Worm (Caenorhabditis elegans) whole organism, L4 larva: Measurements from ENCODE around the gene T26H5.14.

ENCODE experiments used
- F44E2.7 ChIP-seq: fragments of 200-800 bp; sonication (Bioruptor generic); IDR thresholded peaks from 2 replicates; pipeline ENCODE4 v2.1.2; 2022; ENCODE audit warnings: missing genetic modification characterization, missing compliant biosample characterization
- F49E8.2 ChIP-seq: sonication (generic microtip); optimal IDR thresholded peaks from 2 replicates; lab custom pipeline; 2016; ENCODE audit warnings: missing compliant biosample characterization, mild to moderate bottlenecking, missing genetic modification characterization, borderline replicate concordance
- Y48G9A.11 ChIP-seq: fragments of 200-800 bp; sonication (Bioruptor generic); IDR thresholded peaks from 2 replicates; pipeline ENCODE4 v1.3.6; 2022; ENCODE audit warnings: missing genetic modification reagents, missing genetic modification characterization, missing compliant biosample characterization
- Y5F2A.4 ChIP-seq: fragments of 200-800 bp; sonication (Bioruptor generic); optimal IDR thresholded peaks from 2 replicates; lab custom pipeline; 2018; ENCODE audit warnings: mild to moderate bottlenecking, missing genetic modification characterization, missing compliant biosample characterization
- ZK337.2 ChIP-seq: fragments of 200-800 bp; sonication (Bioruptor generic); IDR thresholded peaks from 2 replicates; pipeline ENCODE4 v1.3.6; 2022; ENCODE audit warnings: missing genetic modification reagents, missing genetic modification characterization, missing compliant biosample characterization
- ceh-20 ChIP-seq: fragments of 200-800 bp; sonication (Bioruptor generic); IDR thresholded peaks from 2 replicates; pipeline ENCODE4 v1.3.6; 2022; ENCODE audit warnings: missing genetic modification reagents, missing genetic modification characterization, missing compliant biosample characterization
- ceh-28 ChIP-seq: fragments of 150-350 bp; optimal IDR thresholded peaks from 2 replicates; lab custom pipeline; 2014; ENCODE audit warnings: missing biosample characterization, missing genetic modification reagents, missing genetic modification characterization
- cey-2 ChIP-seq: sonication (generic microtip); optimal IDR thresholded peaks from 3 replicates; lab custom pipeline; 2017; ENCODE audit warnings: missing genetic modification characterization, mild to moderate bottlenecking, missing compliant biosample characterization, antibody characterized with exemption, borderline replicate concordance; ENCODE audit not compliant: insufficient read depth
- daf-12 ChIP-seq: fragments of 150-350 bp; optimal IDR thresholded peaks from 2 replicates; lab custom pipeline; 2014; ENCODE audit warnings: missing biosample characterization, missing genetic modification reagents, missing genetic modification characterization
- daf-16 ChIP-seq, 3 experiments: sonication (generic microtip); optimal IDR thresholded peaks; 2 replicates each; lab custom pipeline; 2016 to 2017; ENCODE audit warnings: missing genetic modification characterization in 3 of 3, missing genetic modification reagents in 3 of 3, mild to moderate bottlenecking in 2 of 3, missing compliant biosample characterization in 2 of 3, missing biosample characterization in 1 of 3, moderate library complexity in 1 of 3
- dmd-9 ChIP-seq: fragments of 200-800 bp; sonication (Bioruptor generic); IDR thresholded peaks from 2 replicates; pipeline ENCODE4 v1.3.6; 2022; ENCODE audit warnings: missing genetic modification reagents, missing genetic modification characterization, missing compliant biosample characterization
- dpl-1 ChIP-seq: fragments of 150-350 bp; optimal IDR thresholded peaks from 2 replicates; lab custom pipeline; 2014; ENCODE audit warnings: missing biosample characterization, missing genetic modification reagents, missing genetic modification characterization
- fos-1 ChIP-seq: fragments of 150-350 bp; optimal IDR thresholded peaks from 2 replicates; lab custom pipeline; 2014; ENCODE audit warnings: missing biosample characterization, missing genetic modification characterization
- hlh-30 ChIP-seq: sonication (generic microtip); optimal IDR thresholded peaks from 2 replicates; lab custom pipeline; 2017; ENCODE audit warnings: antibody characterized with exemption, mild to moderate bottlenecking, missing genetic modification characterization, missing compliant biosample characterization; ENCODE audit not compliant: insufficient read depth
- hmg-1.1 ChIP-seq: fragments of 200-800 bp; sonication (Bioruptor generic); IDR thresholded peaks from 2 replicates; pipeline ENCODE4 v1.3.6; 2022; ENCODE audit warnings: missing genetic modification reagents, missing genetic modification characterization, missing compliant biosample characterization
- lin-29 ChIP-seq: fragments of 200-800 bp; sonication (Bioruptor generic); IDR thresholded peaks from 2 replicates; pipeline ENCODE4 v1.3.6; 2022; ENCODE audit warnings: missing genetic modification reagents, missing genetic modification characterization, missing compliant biosample characterization
- lin-38 ChIP-seq: fragments of 200-800 bp; sonication (Bioruptor generic); IDR thresholded peaks from 2 replicates; pipeline ENCODE4 v1.3.6; 2022; ENCODE audit warnings: missing genetic modification reagents, missing genetic modification characterization, missing compliant biosample characterization
- lir-3 ChIP-seq: sonication (generic microtip); optimal IDR thresholded peaks from 2 replicates; lab custom pipeline; 2016; ENCODE audit warnings: mild to moderate bottlenecking, missing genetic modification characterization, missing compliant biosample characterization
- madf-9 ChIP-seq: fragments of 200-800 bp; sonication (Bioruptor generic); conservative IDR thresholded peaks from 2 replicates; pipeline ENCODE4 v1.3.6; 2022; ENCODE audit warnings: missing genetic modification reagents, missing genetic modification characterization, missing compliant biosample characterization
- mes-2 ChIP-seq: sonication (generic microtip); optimal IDR thresholded peaks from 2 replicates; lab custom pipeline; 2016; ENCODE audit warnings: missing genotype, mild to moderate bottlenecking, missing genetic modification characterization, missing compliant biosample characterization; ENCODE audit not compliant: poor library complexity, severe bottlenecking
- mxl-2 ChIP-seq: fragments of 200-800 bp; sonication (Bioruptor generic); conservative IDR thresholded peaks from 2 replicates; pipeline ENCODE4 v1.3.6; 2022; ENCODE audit warnings: missing genetic modification reagents, missing genetic modification characterization, missing compliant biosample characterization
- nhr-10 ChIP-seq: fragments of 150-350 bp; optimal IDR thresholded peaks from 2 replicates; lab custom pipeline; 2014; ENCODE audit warnings: missing biosample characterization, missing genetic modification characterization
- nhr-111 ChIP-seq: fragments of 200-800 bp; sonication (Bioruptor generic); optimal IDR thresholded peaks from 2 replicates; lab custom pipeline; 2018; ENCODE audit warnings: mild to moderate bottlenecking, missing genetic modification characterization, missing compliant biosample characterization
- nhr-25 ChIP-seq: sonication (generic microtip); optimal IDR thresholded peaks from 2 replicates; lab custom pipeline; 2017; ENCODE audit warnings: missing genetic modification characterization, mild to moderate bottlenecking, missing compliant biosample characterization, antibody characterized with exemption, moderate library complexity, borderline replicate concordance; ENCODE audit not compliant: insufficient read depth
- nhr-41 ChIP-seq: fragments of 200-800 bp; sonication (Bioruptor generic); IDR thresholded peaks from 2 replicates; pipeline ENCODE4 v1.3.6; 2022; ENCODE audit warnings: missing genetic modification reagents, missing genetic modification characterization, missing compliant biosample characterization
- nhr-42 ChIP-seq: fragments of 200-800 bp; sonication (Bioruptor generic); IDR thresholded peaks from 2 replicates; pipeline ENCODE4 v1.3.6; 2022; ENCODE audit warnings: missing genetic modification characterization, missing compliant biosample characterization
- pha-4 ChIP-seq, 2 experiments: fragments of 150-350 bp in 1 of 2; fragments of 200-800 bp in 1 of 2; sonication (Bioruptor generic) in 1 of 2; IDR thresholded peaks in 1 of 2; optimal IDR thresholded peaks in 1 of 2; 2 replicates each; pipeline versions ENCODE4 v1.3.6 to Lab custom; 2014 to 2022; ENCODE audit warnings: missing genetic modification characterization in 2 of 2, missing genetic modification reagents in 2 of 2, missing biosample characterization in 1 of 2, missing compliant biosample characterization in 1 of 2
- pqm-1 ChIP-seq: sonication (generic microtip); optimal IDR thresholded peaks from 2 replicates; lab custom pipeline; 2017; ENCODE audit warnings: missing biosample characterization, missing genetic modification characterization
- rbr-2 ChIP-seq: sonication (generic microtip); optimal IDR thresholded peaks from 2 replicates; lab custom pipeline; 2016; ENCODE audit warnings: missing genotype, missing genetic modification characterization, missing compliant biosample characterization
- sdz-12 ChIP-seq: fragments of 200-800 bp; sonication (Bioruptor generic); optimal IDR thresholded peaks from 2 replicates; lab custom pipeline; 2018; ENCODE audit warnings: mild to moderate bottlenecking, missing genetic modification characterization, missing compliant biosample characterization
- tra-1 ChIP-seq: fragments of 200-800 bp; sonication (Bioruptor generic); IDR thresholded peaks from 2 replicates; pipeline ENCODE4 v1.3.6; 2022; ENCODE audit warnings: missing genetic modification reagents, missing genetic modification characterization, missing compliant biosample characterization
- unc-130 ChIP-seq: sonication (generic microtip); optimal IDR thresholded peaks from 2 replicates; lab custom pipeline; 2016; ENCODE audit warnings: missing genetic modification reagents, missing genetic modification characterization, missing compliant biosample characterization
- unc-62 ChIP-seq, 3 experiments: fragments of 150-350 bp in 1 of 3; sonication (generic microtip); optimal IDR thresholded peaks in 2 of 3; peaks in 1 of 3; 1 replicate in 1 of 3; 2 replicates in 2 of 3; lab custom pipeline; 2014 to 2017; ENCODE audit warnings: missing biosample characterization in 3 of 3, missing genetic modification characterization in 3 of 3, missing genetic modification reagents in 3 of 3, missing genotype in 1 of 3
- vab-7 ChIP-seq: fragments of 200-800 bp; sonication (Bioruptor generic); IDR thresholded peaks from 2 replicates; pipeline ENCODE4 v1.3.6; 2022; ENCODE audit warnings: missing genetic modification reagents, missing genetic modification characterization, missing compliant biosample characterization
- zag-1 ChIP-seq: fragments of 150-350 bp; optimal IDR thresholded peaks from 2 replicates; lab custom pipeline; 2014; ENCODE audit warnings: missing biosample characterization, missing genetic modification characterization
- zfp-2 ChIP-seq: sonication (generic microtip); optimal IDR thresholded peaks from 2 replicates; lab custom pipeline; 2016; ENCODE audit warnings: mild to moderate bottlenecking, missing genetic modification characterization, missing compliant biosample characterization

The T26H5.14 gene

ce11 chrV:15448865-15449264, at the start of gene T26H5.14:
T26H5.14 (plus strand) TSS chrV:15449165.
- TF ChIP-seq lin-29 (GFP tag; lab: Robert Waterston, UW): no peak
- TF ChIP-seq cey-2 (tag; lab: Kevin White, UChicago): no peak
- TF ChIP-seq zag-1 (tag; lab: Kevin White, UChicago): no peak
- no peak for TF ChIP-seq mes-2 (tag; lab: Kevin White, UChicago)
- TF ChIP-seq pha-4 (GFP tag; IDR thresholded peaks at IDR 0.05; lab: Robert Waterston, UW): no peak
- TF ChIP-seq pha-4 (tag; optimal IDR thresholded peaks at IDR 0.05; lab: Kevin White, UChicago): no peak
- TF ChIP-seq zfp-2 (tag; lab: Kevin White, UChicago): no peak
- no peak for TF ChIP-seq nhr-42
- no peak for TF ChIP-seq Y5F2A.4
- TF ChIP-seq ZK337.2: no peak
- TF ChIP-seq rbr-2 (tag; lab: Kevin White, UChicago): no peak
- TF ChIP-seq lin-38 (GFP tag; lab: Robert Waterston, UW): no peak
- TF ChIP-seq F44E2.7 (GFP tag; lab: Robert Waterston, UW): no peak
- TF ChIP-seq hlh-30 (tag; lab: Kevin White, UChicago): no peak
- TF ChIP-seq dpl-1 (GFP tag; lab: Kevin White, UChicago): no peak
- TF ChIP-seq nhr-111 (GFP tag; lab: Kevin White, UChicago): no peak
- no peak for TF ChIP-seq vab-7
- TF ChIP-seq, all 104 proteins: peak for 0

DNA sequence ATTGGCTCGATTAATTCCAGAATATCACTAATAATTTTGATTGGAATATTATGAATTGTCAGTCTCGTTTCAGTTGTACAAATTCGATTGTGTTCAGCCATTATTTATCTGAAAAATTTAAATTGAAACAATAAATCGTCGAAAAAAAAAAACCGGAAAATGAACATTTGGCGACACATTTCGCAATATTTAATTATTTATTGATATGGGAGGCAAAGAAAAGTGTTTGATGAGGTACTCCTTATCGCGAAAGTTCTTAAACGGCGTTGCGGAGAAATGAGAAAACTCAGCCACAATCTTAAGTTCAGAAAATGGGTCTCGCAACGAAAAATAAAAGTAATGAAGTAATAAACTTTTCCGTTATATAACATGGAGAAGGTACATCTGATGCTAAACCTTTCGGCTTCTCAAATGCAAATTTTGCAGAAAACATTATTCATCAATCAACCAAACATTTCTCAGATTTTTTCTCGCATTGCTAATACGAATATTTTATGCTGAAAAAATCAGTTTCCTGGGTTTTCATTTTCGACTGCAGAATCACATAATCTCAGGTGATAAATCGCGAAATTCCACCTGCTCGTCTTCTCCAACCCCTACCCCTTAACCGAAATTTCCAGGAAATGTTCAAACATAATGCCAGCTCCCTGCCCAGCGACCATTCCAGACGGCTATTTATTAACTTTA, 49.1 kb upstream of the T26H5.14 start, which contains the start of the genes T06E6.15 and sri-7:
Gene T06E6.15, minus strand, starts transcription at position 101 of the 687 bp plus-strand sequence.
Gene sri-7, plus strand, starts transcription at position 637 of the 687 bp plus-strand sequence.
- TF ChIP-seq madf-9: no peak
- no peak for TF ChIP-seq mxl-2 (GFP tag; lab: Robert Waterston, UW)
- no peak for TF ChIP-seq rbr-2 (tag; lab: Kevin White, UChicago)
- TF ChIP-seq F49E8.2 (tag; lab: Kevin White, UChicago): no peak

DNA sequence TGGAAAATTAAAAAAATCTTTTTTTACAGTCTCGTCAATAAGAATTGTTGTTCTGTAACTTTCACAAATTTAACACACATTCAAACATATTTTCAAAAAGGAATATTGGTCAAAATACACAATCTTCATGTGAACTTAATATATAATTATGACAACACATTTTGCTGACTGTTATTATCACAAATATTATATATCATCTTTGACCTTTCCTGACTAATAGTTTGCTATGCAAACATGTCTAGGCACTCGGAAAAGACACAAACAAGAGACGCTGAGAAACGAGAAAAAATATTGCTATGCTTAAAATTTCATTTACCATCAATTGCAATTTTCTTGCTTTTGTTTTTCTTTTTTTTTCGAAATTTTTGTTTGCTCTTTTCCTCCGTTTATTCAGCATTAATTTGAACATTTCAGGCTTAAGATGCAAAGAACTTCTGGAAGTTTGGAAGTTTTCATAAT, 47.1 kb upstream of the T26H5.14 start, which contains the start of gene fbxa-135:
Gene fbxa-135, plus strand, starts transcription at position 409 of the 459 bp plus-strand sequence.
- no peak for TF ChIP-seq daf-16 (GFP tag; optimal IDR thresholded peaks at IDR 0.05; lab: Kevin White, UChicago)
- peak; percentile 93 for TF ChIP-seq daf-16 (tag; optimal IDR thresholded peaks at IDR 0.05; lab: Kevin White, UChicago)
- TF ChIP-seq zag-1 (tag; lab: Kevin White, UChicago): no peak

- TF ChIP-seq sdz-12 (GFP tag; lab: Kevin White, UChicago) (no peak), nhr-42 (no peak)
Measured at ce11 chrV:15404859-15405258, 44.1 kb upstream of the T26H5.14 start, which contains the start of gene srh-258. srh-258 (plus strand) TSS chrV:15405159.

ce11 chrV:15406928-15407327, 42.0 kb upstream of the T26H5.14 start, which contains the start of gene srh-257:
srh-257 (plus strand) TSS chrV:15407228.
- TF ChIP-seq ZK337.2: no peak
- TF ChIP-seq, all 104 proteins: peak for 0

ce11 chrV:15412625-15413024, 36.3 kb upstream of the T26H5.14 start, which contains the start of gene srbc-63:
srbc-63 (minus strand) TSS chrV:15412725.
- TF ChIP-seq ceh-20 (GFP tag; lab: Robert Waterston, UW): no peak
- TF ChIP-seq tra-1 (GFP tag; lab: Robert Waterston, UW): no peak
- no peak for TF ChIP-seq hlh-30 (tag; lab: Kevin White, UChicago)
- TF ChIP-seq nhr-41: no peak
- no peak for TF ChIP-seq unc-130 (GFP tag; lab: Kevin White, UChicago)
- no peak for TF ChIP-seq dmd-9 (GFP tag; lab: Robert Waterston, UW)
- TF ChIP-seq cey-2 (tag; lab: Kevin White, UChicago): no peak
- TF ChIP-seq pqm-1 (tag; lab: Kevin White, UChicago): no peak
- no peak for TF ChIP-seq daf-16 (GFP tag; optimal IDR thresholded peaks at IDR 0.05; lab: Kevin White, UChicago)
- no peak for TF ChIP-seq daf-16 (tag; optimal IDR thresholded peaks at IDR 0.05; lab: Kevin White, UChicago)
- TF ChIP-seq nhr-25: no peak
- TF ChIP-seq unc-62 (GFP tag; optimal IDR thresholded peaks at IDR 0.05 in 1 of 2; lab: Kevin White, UChicago): no peak
- TF ChIP-seq unc-62 (tag; optimal IDR thresholded peaks at IDR 0.05; lab: Kevin White, UChicago): no peak
- no peak for TF ChIP-seq nhr-10
- TF ChIP-seq lir-3 (tag; lab: Kevin White, UChicago): no peak
- no peak for TF ChIP-seq ceh-28 (tag; lab: Kevin White, UChicago)
- no peak for TF ChIP-seq hmg-1.1 (GFP tag; lab: Robert Waterston, UW)
- no peak for TF ChIP-seq Y48G9A.11 (GFP tag; lab: Robert Waterston, UW)
- TF ChIP-seq fos-1 (tag; lab: Kevin White, UChicago): no peak
- no peak for TF ChIP-seq daf-12 (tag; lab: Kevin White, UChicago)
